Worm (Caenorhabditis elegans) whole organism, L1 larva: ENCODE data around the gene pho-5.

Experiments
- C04F5.9 ChIP-seq: sonication (generic microtip); optimal IDR thresholded peaks from 2 replicates; lab custom pipeline; 2016; ENCODE audit warnings: missing genetic modification characterization, missing compliant biosample characterization
- C34B4.2 ChIP-seq: sonication (generic microtip); optimal IDR thresholded peaks from 2 replicates; lab custom pipeline; 2017; ENCODE audit warnings: mild to moderate bottlenecking, missing genetic modification characterization, missing compliant biosample characterization
- aha-1 ChIP-seq: fragments of 150-350 bp; optimal IDR thresholded peaks from 2 replicates; lab custom pipeline; 2014; ENCODE audit warnings: missing biosample characterization, missing genetic modification characterization
- aly-2 ChIP-seq: fragments of 150-350 bp; optimal IDR thresholded peaks from 2 replicates; lab custom pipeline; 2014; ENCODE audit warnings: missing biosample characterization, missing genetic modification characterization
- blmp-1 ChIP-seq: fragments of 150-350 bp; optimal IDR thresholded peaks from 2 replicates; lab custom pipeline; 2014; ENCODE audit warnings: missing biosample characterization, missing genetic modification characterization
- ceh-88 ChIP-seq: fragments of 200-800 bp; sonication (Bioruptor generic); IDR thresholded peaks from 2 replicates; pipeline ENCODE4 v1.3.6; 2022; ENCODE audit warnings: missing genetic modification characterization, missing compliant biosample characterization
- dsc-1 ChIP-seq: sonication (generic microtip); optimal IDR thresholded peaks from 2 replicates; lab custom pipeline; 2016; ENCODE audit warnings: mild to moderate bottlenecking, missing genetic modification characterization, missing compliant biosample characterization
- egl-27 ChIP-seq, 2 experiments: fragments of 150-350 bp in 1 of 2; sonication (generic microtip); optimal IDR thresholded peaks; 3 replicates each; lab custom pipeline; 2017 to 2018; ENCODE audit warnings: missing biosample characterization in 2 of 2, missing genetic modification characterization in 2 of 2, missing genetic modification reagents in 2 of 2
- elt-3 ChIP-seq, 6 experiments: fragments of 150-350 bp in 1 of 6; sonication (generic microtip); optimal IDR thresholded peaks; 2 replicates each; lab custom pipeline; 2017 to 2018; ENCODE audit warnings: missing biosample characterization in 6 of 6, missing genetic modification characterization in 6 of 6, inconsistent platforms in 1 of 6
- fkh-10 ChIP-seq: sonication (generic microtip); optimal IDR thresholded peaks from 2 replicates; lab custom pipeline; 2017; ENCODE audit warnings: missing biosample characterization, missing genetic modification reagents, missing genetic modification characterization
- hpl-2 ChIP-seq: fragments of 150-350 bp; optimal IDR thresholded peaks from 2 replicates; lab custom pipeline; 2014; ENCODE audit warnings: missing biosample characterization, missing genetic modification reagents, missing genetic modification characterization
- jun-1 ChIP-seq: fragments of 150-350 bp; optimal IDR thresholded peaks from 2 replicates; lab custom pipeline; 2014; ENCODE audit warnings: missing biosample characterization, missing genetic modification reagents, missing genetic modification characterization
- lin-13 ChIP-seq: fragments of 150-350 bp; optimal IDR thresholded peaks from 2 replicates; lab custom pipeline; 2014; ENCODE audit warnings: missing biosample characterization, missing genetic modification reagents, missing genetic modification characterization
- lin-14 ChIP-seq: fragments of 200-800 bp; sonication (Bioruptor generic); optimal IDR thresholded peaks from 2 replicates; lab custom pipeline; 2018; ENCODE audit warnings: mild to moderate bottlenecking, missing genetic modification characterization, moderate library complexity, missing compliant biosample characterization
- lin-15B ChIP-seq: fragments of 150-350 bp; sonication (generic microtip); optimal IDR thresholded peaks from 3 replicates; lab custom pipeline; 2014; ENCODE audit warnings: missing biosample characterization, missing genetic modification characterization
- lin-35 ChIP-seq, 2 experiments: fragments of 150-350 bp; optimal IDR thresholded peaks; 2 replicates each; lab custom pipeline; 2014; ENCODE audit warnings: missing biosample characterization in 2 of 2, missing genetic modification characterization in 2 of 2, missing genetic modification reagents in 2 of 2
- lin-39 ChIP-seq: fragments of 150-350 bp; optimal IDR thresholded peaks from 2 replicates; lab custom pipeline; 2014; ENCODE audit warnings: missing biosample characterization, missing genetic modification reagents, missing genetic modification characterization
- mef-2 ChIP-seq: fragments of 150-350 bp; optimal IDR thresholded peaks from 2 replicates; lab custom pipeline; 2014; ENCODE audit warnings: missing biosample characterization, missing genetic modification characterization
- mep-1 ChIP-seq: fragments of 150-350 bp; optimal IDR thresholded peaks from 2 replicates; lab custom pipeline; 2014; ENCODE audit warnings: missing biosample characterization, missing genetic modification characterization
- nhr-11 ChIP-seq: fragments of 150-350 bp; optimal IDR thresholded peaks from 2 replicates; lab custom pipeline; 2014; ENCODE audit warnings: missing biosample characterization, missing genetic modification characterization
- nhr-12 ChIP-seq: sonication (generic microtip); optimal IDR thresholded peaks from 2 replicates; lab custom pipeline; 2017; ENCODE audit warnings: missing biosample characterization, missing genetic modification characterization
- nhr-19 ChIP-seq: fragments of 200-800 bp; sonication (Bioruptor generic); conservative IDR thresholded peaks from 2 replicates; pipeline ENCODE4 v1.3.6; 2022; ENCODE audit warnings: missing genetic modification characterization, missing compliant biosample characterization
- nhr-237 ChIP-seq: fragments of 150-350 bp; optimal IDR thresholded peaks from 2 replicates; lab custom pipeline; 2014; ENCODE audit warnings: missing biosample characterization, missing genetic modification characterization
- nhr-71 ChIP-seq: sonication (generic microtip); optimal IDR thresholded peaks from 2 replicates; lab custom pipeline; 2016; ENCODE audit warnings: mild to moderate bottlenecking, missing genetic modification characterization, moderate library complexity, missing compliant biosample characterization
- nhr-76 ChIP-seq: sonication (generic microtip); optimal IDR thresholded peaks from 2 replicates; lab custom pipeline; 2017; ENCODE audit warnings: missing biosample characterization, missing genetic modification characterization
- nhr-77 ChIP-seq: fragments of 150-350 bp; optimal IDR thresholded peaks from 2 replicates; lab custom pipeline; 2014; ENCODE audit warnings: missing biosample characterization, missing genetic modification characterization
- nhr-84 ChIP-seq: sonication (generic microtip); optimal IDR thresholded peaks from 2 replicates; lab custom pipeline; 2017; ENCODE audit warnings: missing biosample characterization, missing genetic modification characterization
- nhr-85 ChIP-seq: sonication (generic microtip); peaks from one replicate; lab custom pipeline; 2016; ENCODE audit warnings: missing genetic modification characterization, inconsistent platforms, missing compliant biosample characterization
- pax-3 ChIP-seq: fragments of 200-800 bp; sonication (Bioruptor generic); optimal IDR thresholded peaks from 2 replicates; lab custom pipeline; 2018; ENCODE audit warnings: mild to moderate bottlenecking, missing genetic modification characterization, moderate library complexity, missing compliant biosample characterization
- pqm-1 ChIP-seq: sonication (generic microtip); optimal IDR thresholded peaks from 3 replicates; lab custom pipeline; 2017; ENCODE audit warnings: missing biosample characterization, missing genetic modification characterization
- rnt-1 ChIP-seq: sonication (generic microtip); optimal IDR thresholded peaks from 2 replicates; lab custom pipeline; 2016; ENCODE audit warnings: mild to moderate bottlenecking, missing genetic modification characterization, moderate library complexity, missing compliant biosample characterization
- skn-1 ChIP-seq: fragments of 150-350 bp; optimal IDR thresholded peaks from 2 replicates; lab custom pipeline; 2014; ENCODE audit warnings: missing biosample characterization, missing genetic modification characterization
- snpc-4 ChIP-seq: fragments of 150-350 bp; optimal IDR thresholded peaks from 2 replicates; lab custom pipeline; 2014; ENCODE audit warnings: missing biosample characterization, missing genetic modification characterization
- snu-23 ChIP-seq: sonication (generic microtip); optimal IDR thresholded peaks from 2 replicates; lab custom pipeline; 2016; ENCODE audit warnings: missing genetic modification characterization, missing compliant biosample characterization
- sptf-1 ChIP-seq: fragments of 150-350 bp; optimal IDR thresholded peaks from 2 replicates; lab custom pipeline; 2014; ENCODE audit warnings: missing biosample characterization, missing genetic modification characterization
- swsn-7 ChIP-seq: sonication (generic microtip); optimal IDR thresholded peaks from 2 replicates; lab custom pipeline; 2016; ENCODE audit warnings: missing genetic modification characterization, missing compliant biosample characterization
- unc-30 ChIP-seq: sonication (generic microtip); optimal IDR thresholded peaks from 2 replicates; lab custom pipeline; 2017; ENCODE audit warnings: missing biosample characterization, missing genetic modification characterization
- unc-86 ChIP-seq: sonication (generic microtip); optimal IDR thresholded peaks from 2 replicates; lab custom pipeline; 2016; ENCODE audit warnings: missing genetic modification characterization, missing compliant biosample characterization
- unc-98 ChIP-seq: fragments of 200-800 bp; sonication (Bioruptor generic); IDR thresholded peaks from 2 replicates; pipeline ENCODE4 v1.3.6; 2022; ENCODE audit warnings: missing genetic modification characterization, missing compliant biosample characterization
- xbp-1 ChIP-seq: sonication (generic microtip); optimal IDR thresholded peaks from 2 replicates; lab custom pipeline; 2016; ENCODE audit warnings: missing genetic modification characterization, missing compliant biosample characterization
- ztf-11 ChIP-seq, 2 experiments: sonication (generic microtip); optimal IDR thresholded peaks; 2 replicates each; lab custom pipeline; 2016 to 2017; ENCODE audit warnings: missing genetic modification characterization in 2 of 2, missing biosample characterization in 1 of 2, missing compliant biosample characterization in 1 of 2

pho-5 gene

DNA sequence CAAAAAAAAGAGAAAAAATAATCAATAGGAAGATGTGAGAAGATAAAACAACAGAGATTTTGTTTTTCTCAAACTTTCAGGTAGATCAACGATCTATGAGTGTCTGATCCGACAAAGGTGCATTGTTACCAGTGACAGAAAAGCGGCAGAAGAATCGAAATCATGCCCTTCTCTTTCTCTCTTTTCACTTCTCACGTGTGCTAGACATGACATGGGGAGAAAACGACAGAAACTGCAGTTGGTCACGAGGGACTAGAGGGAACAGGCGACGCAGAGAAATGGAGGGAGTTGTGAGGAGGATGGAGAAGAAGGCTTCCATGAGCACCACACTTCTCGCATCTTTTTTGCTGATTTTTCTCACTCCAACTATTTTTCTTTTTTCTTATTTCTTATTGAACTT, 49.5 kb upstream of the pho-5 start, which contains the start of gene F56C9.10 (continued):
- no peak for TF ChIP-seq pax-3
- TF ChIP-seq ceh-88 (GFP tag; lab: Robert Waterston, UW), result 0 out of 2 replicates have a peak, but pooled peaks have one; percentile 42
- no peak for TF ChIP-seq pqm-1 (tag; lab: Kevin White, UChicago)
- no peak for TF ChIP-seq sptf-1 (tag; lab: Kevin White, UChicago)
- TF ChIP-seq dsc-1 (tag; lab: Kevin White, UChicago), result peak; percentile 52
- peak; percentile 40 for TF ChIP-seq nhr-77
- peak; percentile 93 for TF ChIP-seq rnt-1 (tag; lab: Kevin White, UChicago)
- TF ChIP-seq lin-35 (GFP tag; optimal IDR thresholded peaks at IDR 0.05; lab: Kevin White, UChicago), result peak; percentile 81 to 88
- no peak for TF ChIP-seq nhr-237 (tag; lab: Kevin White, UChicago)
- TF ChIP-seq jun-1 (tag; lab: Kevin White, UChicago), result peak; percentile 49
- TF ChIP-seq fkh-10 (GFP tag; lab: Kevin White, UChicago), result peak; percentile 35
- TF ChIP-seq nhr-12 (tag; lab: Kevin White, UChicago), result no peak
- no peak for TF ChIP-seq aha-1
- TF ChIP-seq lin-39 (tag; lab: Kevin White, UChicago), result peak; percentile 78
- TF ChIP-seq aly-2 (tag; lab: Kevin White, UChicago), result peak; percentile 34
- no peak for TF ChIP-seq ztf-11 (tag; optimal IDR thresholded peaks at IDR 0.05; lab: Kevin White, UChicago)
- peak; percentile 46 for TF ChIP-seq unc-98 (GFP tag; lab: Robert Waterston, UW)
- peak; percentile 40 for TF ChIP-seq lin-15B
- peak; percentile 86 for TF ChIP-seq skn-1 (tag; lab: Kevin White, UChicago)
- TF ChIP-seq blmp-1 (tag; lab: Kevin White, UChicago), result peak; percentile 100
- TF ChIP-seq nhr-11 (tag; lab: Kevin White, UChicago), result peak; percentile 80
- peak; percentile 32 to 79 for TF ChIP-seq egl-27 (tag; optimal IDR thresholded peaks at IDR 0.05; lab: Kevin White, UChicago)
- TF ChIP-seq unc-86, result peak; percentile 65
- TF ChIP-seq C34B4.2 (tag; lab: Kevin White, UChicago), result no peak
- peak in 3 of 6 experiments; percentile 58 to 86 (median 80) for TF ChIP-seq elt-3 (tag; optimal IDR thresholded peaks at IDR 0.05; lab: Kevin White, UChicago)
- TF ChIP-seq C04F5.9 (tag; lab: Kevin White, UChicago), result peak; percentile 42
- TF ChIP-seq mep-1, result peak; percentile 87
- peak; percentile 93 for TF ChIP-seq lin-13
- TF ChIP-seq nhr-76 (tag; lab: Kevin White, UChicago), result no peak
- TF ChIP-seq nhr-19, result peak; percentile 86
- TF ChIP-seq nhr-84 (tag; lab: Kevin White, UChicago), result no peak
- TF ChIP-seq hpl-2 (GFP tag; lab: Kevin White, UChicago), result no peak
- TF ChIP-seq xbp-1 (tag; lab: Kevin White, UChicago), result peak; percentile 75
- peak; percentile 85 for TF ChIP-seq swsn-7 (tag; lab: Kevin White, UChicago)
- TF ChIP-seq unc-30 (tag; lab: Kevin White, UChicago), result no peak
- TF ChIP-seq mef-2 (tag; lab: Kevin White, UChicago), result peak; percentile 74

DNA sequence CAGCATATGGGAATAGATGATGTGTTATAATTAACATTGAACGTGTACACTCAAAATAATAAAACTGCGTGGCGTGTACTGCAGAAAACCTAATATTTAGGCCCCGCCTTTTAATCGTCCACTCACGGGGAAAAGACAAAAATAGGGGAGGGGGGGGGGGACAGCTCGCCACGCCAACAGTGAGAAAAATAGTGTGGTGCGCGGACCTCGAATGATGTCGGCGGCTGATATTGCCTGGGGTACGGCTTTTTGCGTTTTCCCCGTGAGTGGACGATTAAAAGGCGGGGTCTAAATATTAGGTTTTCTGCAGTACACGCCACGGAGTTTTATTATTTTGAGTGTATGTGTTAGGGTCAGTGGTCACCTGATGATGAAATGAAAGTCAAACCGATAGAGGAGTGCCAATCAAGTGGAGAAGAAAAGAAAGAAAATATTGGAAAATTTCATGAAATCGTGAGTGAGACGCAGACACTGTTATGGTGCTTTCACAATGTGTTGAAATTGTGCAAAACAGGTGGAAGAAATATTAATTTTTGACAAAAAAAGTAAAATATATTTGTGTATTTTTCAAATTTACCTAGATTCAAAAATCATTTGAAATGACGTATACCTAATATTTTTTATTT, 48.3 kb upstream of the pho-5 start:
- TF ChIP-seq nhr-71 (tag; lab: Kevin White, UChicago) (peak; percentile 17), skn-1 (tag; lab: Kevin White, UChicago) (peak; percentile 40), blmp-1 (tag; lab: Kevin White, UChicago) (peak; percentile 50), snu-23 (GFP tag; lab: Kevin White, UChicago) (peak; percentile 14), rnt-1 (tag; lab: Kevin White, UChicago) (peak; percentile 29), snpc-4 (peak; percentile 69), lin-14 (peak; percentile 32), mep-1 (peak; percentile 8), nhr-85 (tag; lab: Kevin White, UChicago) (peak; percentile 1)
